Fruit fly (Drosophila melanogaster): ENCODE results near the gene ppk28.

dm6 chrX:16757645-16758044 is 48.2 kb upstream of the ppk28 start:
- TF ChIP-seq CG2129 (GFP tag; IDR thresholded peaks at IDR 0.05; ENCODE audit: partially characterized antibody) = no peak
- TF ChIP-seq CG42726 (GFP tag; IDR thresholded peaks at IDR 0.05; ENCODE audit: partially characterized antibody) = no peak
- TF ChIP-seq Side (GFP tag; optimal IDR thresholded peaks at IDR 0.05) = no peak

Measured in whole organism, embryonic.